Worm (Caenorhabditis elegans): Measurements from ENCODE around the gene mth-1.

mth-1 gene

ce11 chrII:4183979-4184378 is 19.6 kb downstream of the mth-1 start (continued):
- TF ChIP-seq attf-6 (GFP tag; IDR thresholded peaks at IDR 0.05) = no peak
- no peak for TF ChIP-seq bed-2 (GFP tag; IDR thresholded peaks at IDR 0.05)
- TF ChIP-seq ceh-100 (GFP tag; IDR thresholded peaks at IDR 0.05) = no peak

- TF ChIP-seq hmg-1.2 (GFP tag; IDR thresholded peaks at IDR 0.05) (no peak), dox-1 (GFP tag; IDR thresholded peaks at IDR 0.05) (no peak), unc-130 (GFP tag; optimal IDR thresholded peaks at IDR 0.05) (no peak), madf-8 (GFP tag; conservative IDR thresholded peaks at IDR 0.05) (no peak), rec-8 (tag; optimal IDR thresholded peaks at IDR 0.05) (no peak), ceh-27 (GFP tag; optimal IDR thresholded peaks at IDR 0.05) (no peak), ztf-18 (tag; optimal IDR thresholded peaks at IDR 0.05) (no peak), F55B11.4 (tag; optimal IDR thresholded peaks at IDR 0.05; ENCODE audit: borderline replicate concordance, insufficient read depth) (no peak), mel-28 (tag; optimal IDR thresholded peaks at IDR 0.05; ENCODE audit: borderline replicate concordance) (no peak), snpc-1.3 (tag; optimal IDR thresholded peaks at IDR 0.05; ENCODE audit: insufficient read depth) (no peak), somi-1 (GFP tag; optimal IDR thresholded peaks at IDR 0.05) (no peak), sdz-38 (tag; optimal IDR thresholded peaks at IDR 0.05) (no peak)
Observed at ce11 chrII:4182364-4182763, 21.2 kb downstream of the mth-1 start, which contains the start of gene R03H10.11. R03H10.11 (plus strand) TSS chrII:4182664.

ce11 chrII:4179897-4180296 is 23.7 kb downstream of the mth-1 start, which contains the start of gene R03H10.1:
R03H10.1 (plus strand) TSS chrII:4180248.
- no peak for TF ChIP-seq nfya-2 (GFP tag; IDR thresholded peaks at IDR 0.05)
- TF ChIP-seq nhr-80 (tag; optimal IDR thresholded peaks at IDR 0.05) = peak; percentile 21
- TF ChIP-seq cebp-1 (GFP tag; IDR thresholded peaks at IDR 0.05) = no peak
- TF ChIP-seq cebp-1 (tag; optimal IDR thresholded peaks at IDR 0.05) = peak; percentile 20
- TF ChIP-seq ztf-25 (GFP tag; IDR thresholded peaks at IDR 0.05) = no peak
- no peak for TF ChIP-seq rcor-1 (GFP tag; IDR thresholded peaks at IDR 0.05)
- no peak for TF ChIP-seq Y79H2A.3 (GFP tag; conservative IDR thresholded peaks at IDR 0.05)

- TF ChIP-seq C06A6.2 (GFP tag; conservative IDR thresholded peaks at IDR 0.05) (no peak), K12H6.12 (tag; optimal IDR thresholded peaks at IDR 0.05) (no peak), bed-2 (GFP tag; IDR thresholded peaks at IDR 0.05) (no peak), snpc-4 (GFP tag; optimal IDR thresholded peaks at IDR 0.05) (no peak), snpc-4 (tag; optimal IDR thresholded peaks at IDR 0.05) (no peak), ztf-25 (GFP tag; IDR thresholded peaks at IDR 0.05) (no peak), F33H1.4 (GFP tag; IDR thresholded peaks at IDR 0.05) (no peak), ceh-100 (GFP tag; IDR thresholded peaks at IDR 0.05) (no peak), madf-6 (GFP tag; IDR thresholded peaks at IDR 0.05) (no peak), nfyb-1 (GFP tag; IDR thresholded peaks at IDR 0.05) (no peak), ceh-27 (GFP tag; optimal IDR thresholded peaks at IDR 0.05) (no peak), hmg-1.2 (GFP tag; IDR thresholded peaks at IDR 0.05) (no peak), atf-7 (tag; optimal IDR thresholded peaks at IDR 0.05) (no peak), ztf-22 (GFP tag; optimal IDR thresholded peaks at IDR 0.05) (no peak), T26A5.8 (tag; optimal IDR thresholded peaks at IDR 0.05) (no peak)
Observed at ce11 chrII:4178838-4179237, 24.7 kb downstream of the mth-1 start, which contains the start of gene R03H10.7. R03H10.7 (minus strand) TSS chrII:4178938.

- no peak for TF ChIP-seq atf-7 (tag; optimal IDR thresholded peaks at IDR 0.05)
- peak; percentile 52; the same call in 1 of the 2 replicates for TF ChIP-seq cebp-1 (GFP tag; IDR thresholded peaks at IDR 0.05)
- TF ChIP-seq cebp-1 (tag; optimal IDR thresholded peaks at IDR 0.05) = peak; percentile 86
- TF ChIP-seq lag-1 (GFP tag; IDR thresholded peaks at IDR 0.05) = no peak
- TF ChIP-seq ekl-4 (GFP tag; IDR thresholded peaks at IDR 0.05) = no peak
- no peak for TF ChIP-seq ceh-79 (tag; optimal IDR thresholded peaks at IDR 0.05)
- TF ChIP-seq dox-1 (GFP tag; IDR thresholded peaks at IDR 0.05) = no peak
- TF ChIP-seq F55B11.4 (tag; optimal IDR thresholded peaks at IDR 0.05; ENCODE audit: borderline replicate concordance, insufficient read depth) = no peak
Observed at ce11 chrII:4173842-4174241, 29.7 kb downstream of the mth-1 start.
